Worm (Caenorhabditis elegans) whole organism, L3 larva: ENCODE measurements around the gene C13A2.10.

Experiments
- nhr-11 ChIP-seq: fragments of 150-350 bp; optimal IDR thresholded peaks from 2 replicates; lab custom pipeline; 2014; ENCODE audit warnings: missing biosample characterization, missing genetic modification characterization
- nhr-12 ChIP-seq: fragments of 150-350 bp; optimal IDR thresholded peaks from 2 replicates; lab custom pipeline; 2014; ENCODE audit warnings: missing biosample characterization, missing genetic modification characterization
- nhr-23 ChIP-seq: fragments of 150-350 bp; optimal IDR thresholded peaks from 2 replicates; lab custom pipeline; 2014; ENCODE audit warnings: missing biosample characterization, missing genetic modification reagents, missing genetic modification characterization
- nhr-237 ChIP-seq: fragments of 150-350 bp; optimal IDR thresholded peaks from 2 replicates; lab custom pipeline; 2014; ENCODE audit warnings: missing biosample characterization, missing genetic modification characterization
- nhr-76 ChIP-seq: fragments of 150-350 bp; sonication (generic microtip); optimal IDR thresholded peaks from 5 replicates; lab custom pipeline; 2014; ENCODE audit warnings: missing biosample characterization, missing genetic modification characterization
- pha-4 ChIP-seq: fragments of 150-350 bp; optimal IDR thresholded peaks from 2 replicates; lab custom pipeline; 2014; ENCODE audit warnings: missing biosample characterization, missing genetic modification reagents, missing genetic modification characterization

DNA sequence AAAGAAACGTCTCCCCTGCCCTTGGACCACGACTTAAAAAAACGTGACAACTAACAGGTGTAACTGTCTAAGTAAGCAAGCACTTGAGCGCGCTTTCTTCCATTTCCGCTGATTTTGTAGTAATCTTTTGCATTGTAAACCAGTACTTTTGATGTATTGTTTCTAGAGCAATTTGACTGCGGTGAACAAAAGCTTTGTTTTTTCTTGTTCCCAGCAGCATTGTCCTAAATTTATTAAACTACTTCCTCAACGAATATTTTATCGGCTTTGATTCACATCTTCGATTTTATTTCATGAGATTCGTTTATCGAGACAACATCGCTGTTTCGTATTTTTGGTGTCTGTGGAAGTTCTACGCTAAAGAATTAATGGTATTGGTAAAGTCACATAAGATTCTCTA is 13.8 kb upstream of the C13A2.10 start, which contains the start of gene C13A2.1:
- TF ChIP-seq nhr-76 (tag; lab: Kevin White, UChicago) (no peak), pha-4 (tag; lab: Kevin White, UChicago) (no peak), nhr-237 (tag; lab: Kevin White, UChicago) (no peak), nhr-11 (tag; lab: Kevin White, UChicago) (no peak), nhr-12 (tag; lab: Kevin White, UChicago) (no peak), nhr-23 (no peak)
